Worm (Caenorhabditis elegans) whole organism, late embryonic: Measurements from ENCODE around the gene Y49A3A.4.

ENCODE experiments used
- pqm-1 ChIP-seq: sonication (generic microtip); optimal IDR thresholded peaks from 2 replicates; lab custom pipeline; 2016; ENCODE audit warnings: missing genetic modification characterization, missing compliant biosample characterization
- rnt-1 ChIP-seq: sonication (generic microtip); optimal IDR thresholded peaks from 2 replicates; lab custom pipeline; 2016; ENCODE audit warnings: missing genetic modification characterization, missing compliant biosample characterization

DNA sequence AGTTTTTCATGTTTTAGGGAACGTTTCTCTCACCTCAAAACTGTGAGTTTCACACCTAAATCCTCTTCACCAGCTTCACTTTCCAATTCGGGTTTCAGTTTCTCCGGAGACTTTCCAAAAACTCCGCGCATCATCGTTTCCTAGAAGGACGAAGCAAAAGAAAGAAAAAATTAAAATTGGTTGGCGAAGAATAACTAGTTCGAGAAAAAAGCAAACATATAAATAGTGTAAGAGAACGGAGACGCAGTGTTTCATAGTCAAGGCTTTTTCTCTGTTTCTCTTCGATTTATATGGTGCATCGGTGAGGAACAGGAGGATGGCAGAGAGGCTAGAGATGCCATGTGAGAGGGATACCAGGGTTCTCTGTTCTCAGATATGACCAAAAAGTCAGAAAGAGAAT lies 35.9 kb downstream of the Y49A3A.4 start, which contains the start of gene F47B8.3:
- TF ChIP-seq pqm-1 (tag; lab: Kevin White, UChicago) (no peak), rnt-1 (tag; lab: Kevin White, UChicago) (no peak)
